Worm (Caenorhabditis elegans): ENCODE results near the gene R151.10.

DNA sequence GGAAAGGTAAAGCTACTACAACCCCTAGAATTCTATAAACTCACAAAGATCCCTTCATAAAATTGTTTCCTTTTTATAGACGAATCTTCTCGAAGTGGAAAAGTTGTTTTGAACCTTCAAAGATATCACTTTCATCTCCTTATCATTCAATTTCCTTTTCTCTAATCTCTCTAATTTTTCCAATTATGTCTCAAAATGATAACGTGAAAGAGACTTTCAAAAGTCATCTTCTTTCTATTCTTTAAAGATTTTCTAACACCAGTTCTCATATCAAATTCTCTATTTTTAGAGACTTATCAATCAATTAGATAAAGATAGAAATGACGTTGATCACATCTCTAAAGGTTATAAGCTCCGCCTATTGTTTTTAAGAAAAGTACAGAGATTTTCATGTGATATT, 31.3 kb downstream of the R151.10 start:
- TF ChIP-seq nhr-77 (tag; optimal IDR thresholded peaks at IDR 0.05) (no peak), unc-55 (GFP tag; optimal IDR thresholded peaks at IDR 0.05) (no peak), nhr-11 (tag; optimal IDR thresholded peaks at IDR 0.05) (no peak), unc-62 (GFP tag; optimal IDR thresholded peaks at IDR 0.05) (no peak), elt-3 (tag; optimal IDR thresholded peaks at IDR 0.05) (no peak), lin-13 (GFP tag; optimal IDR thresholded peaks at IDR 0.05) (peak; percentile 3), lsy-2 (tag; optimal IDR thresholded peaks at IDR 0.05) (peak in 1 of 2 experiments; percentile 4), nhr-6 (tag; optimal IDR thresholded peaks at IDR 0.05) (no peak), nhr-25 (tag; optimal IDR thresholded peaks at IDR 0.05) (peak; percentile 70), snpc-4 (tag; optimal IDR thresholded peaks at IDR 0.05) (no peak), nhr-237 (tag; optimal IDR thresholded peaks at IDR 0.05) (no peak), aly-2 (tag; optimal IDR thresholded peaks at IDR 0.05) (no peak)

Data from whole organism, L2 larva.